Fruit fly (Drosophila melanogaster): ENCODE data around the gene CG2930.

The CG2930 gene

DNA sequence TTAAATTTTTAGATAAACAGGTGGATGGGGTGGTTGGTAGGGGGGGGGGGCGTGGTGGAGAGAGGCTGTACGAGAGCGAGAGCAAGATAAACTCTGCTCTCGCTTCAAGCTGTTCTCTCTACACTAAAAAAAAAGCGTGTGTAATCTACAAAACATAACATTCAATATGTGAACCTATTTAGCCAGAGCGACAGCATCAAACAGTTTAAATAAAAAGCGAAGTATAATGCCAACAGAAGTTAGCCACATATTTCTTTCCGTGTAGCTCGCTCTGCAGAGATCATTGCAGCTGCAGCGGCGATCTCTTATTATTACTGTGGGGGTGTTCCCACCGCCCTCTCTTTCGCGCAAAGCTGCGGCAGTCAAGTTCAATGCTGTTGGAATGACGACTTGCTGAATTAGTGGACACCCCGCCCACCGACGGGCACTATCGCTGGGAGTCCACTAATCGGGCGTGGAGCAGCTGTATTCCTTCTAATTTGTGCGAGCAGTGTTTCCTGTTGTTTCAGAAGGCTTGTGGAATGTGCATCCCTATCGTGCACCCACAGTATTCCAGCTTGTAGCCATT lies at the start of gene CG2930 (continued):
- TF ChIP-seq CG10366 (GFP tag; IDR thresholded peaks at IDR 0.05) (peak; percentile 89), Camta (GFP tag; optimal IDR thresholded peaks at IDR 0.05) (peak; percentile 73), CG10543 (GFP tag; optimal IDR thresholded peaks at IDR 0.05) (no peak), Hr51 (GFP tag; optimal IDR thresholded peaks at IDR 0.05) (peak; percentile 31 to 82), toy (GFP tag; IDR thresholded peaks at IDR 0.05) (0 out of 2 replicates have a peak, but pooled peaks have one; percentile 31), Hand (GFP tag; optimal IDR thresholded peaks at IDR 0.05) (no peak), kni (GFP tag; optimal IDR thresholded peaks at IDR 0.05) (no peak), CG11398 (GFP tag; optimal IDR thresholded peaks at IDR 0.05) (no peak), stc (GFP tag; IDR thresholded peaks at IDR 0.05) (peak; percentile 89), jing (GFP tag; optimal IDR thresholded peaks at IDR 0.05) (peak; percentile 86), CG14050 (GFP tag; IDR thresholded peaks at IDR 0.05) (peak; percentile 89), CG11723 (GFP tag; optimal IDR thresholded peaks at IDR 0.05) (peak; percentile 70), H2.0 (GFP tag; IDR thresholded peaks at IDR 0.05) (peak; percentile 87), CG9215 (GFP tag; IDR thresholded peaks at IDR 0.05) (peak; percentile 63), fd96Cb (tag; optimal IDR thresholded peaks at IDR 0.05) (peak; percentile 88), dysf (GFP tag; IDR thresholded peaks at IDR 0.05) (peak; percentile 92), CG9876 (GFP tag; optimal IDR thresholded peaks at IDR 0.05) (peak; percentile 64), GATAe (GFP tag; conservative IDR thresholded peaks at IDR 0.05) (no peak), chinmo (GFP tag; IDR thresholded peaks at IDR 0.05; ENCODE audit: partially characterized antibody) (no peak), croc (GFP tag; conservative IDR thresholded peaks at IDR 0.05) (peak; percentile 85), CG31441 (GFP tag; IDR thresholded peaks at IDR 0.05) (peak; percentile 85), ken (GFP tag; IDR thresholded peaks at IDR 0.05) (peak; percentile 90), hbn (GFP tag; IDR thresholded peaks at IDR 0.05; ENCODE audit: partially characterized antibody) (no peak), CG17361 (GFP tag; IDR thresholded peaks at IDR 0.05) (peak; percentile 82), Scr (GFP tag; IDR thresholded peaks at IDR 0.05; ENCODE audit: partially characterized antibody) (no peak), ase (GFP tag; IDR thresholded peaks at IDR 0.05) (peak; percentile 89), trh (GFP tag; optimal IDR thresholded peaks at IDR 0.05) (peak; percentile 54), schlank (tag; optimal IDR thresholded peaks at IDR 0.05) (peak; percentile 16), Bgb (GFP tag; IDR thresholded peaks at IDR 0.05; ENCODE audit: partially characterized antibody) (no peak), CG31365 (tag; optimal IDR thresholded peaks at IDR 0.05) (peak; percentile 55), CG17802 (tag; optimal IDR thresholded peaks at IDR 0.05) (peak; percentile 80), NC2β (GFP tag; optimal IDR thresholded peaks at IDR 0.05) (peak; percentile 82), ftz-f1 (GFP tag; optimal IDR thresholded peaks at IDR 0.05) (no peak), CG12659 (GFP tag; optimal IDR thresholded peaks at IDR 0.05) (peak; percentile 74), CG8944 (GFP tag; optimal IDR thresholded peaks at IDR 0.05) (peak; percentile 83), B-H2 (GFP tag; optimal IDR thresholded peaks at IDR 0.05) (no peak), ara (GFP tag; IDR thresholded peaks at IDR 0.05) (peak; percentile 93), MTF-1 (GFP tag; optimal IDR thresholded peaks at IDR 0.05; ENCODE audit: borderline replicate concordance) (peak; percentile 74), CG2129 (GFP tag; IDR thresholded peaks at IDR 0.05; ENCODE audit: partially characterized antibody) (no peak), Dp (GFP tag; optimal IDR thresholded peaks at IDR 0.05) (no peak), CG3065 (GFP tag; optimal IDR thresholded peaks at IDR 0.05) (peak; percentile 75), Dad (GFP tag; optimal IDR thresholded peaks at IDR 0.05) (peak; percentile 65), fru (optimal IDR thresholded peaks at IDR 0.05) (no peak), CTCF (GFP tag; optimal IDR thresholded peaks at IDR 0.05) (peak; percentile 52), Ets65A (GFP tag) (peak; percentile 96), ssp (GFP tag; IDR thresholded peaks at IDR 0.05) (peak; percentile 81), Jarid2 (GFP tag; optimal IDR thresholded peaks at IDR 0.05) (peak; percentile 61), gfzf (GFP tag; optimal IDR thresholded peaks at IDR 0.05) (no peak), Sin3A (optimal IDR thresholded peaks at IDR 0.05) (no peak), lola (GFP tag; optimal IDR thresholded peaks at IDR 0.05) (peak in 1 of 3 experiments; percentile 77), Deaf1 (tag; optimal IDR thresholded peaks at IDR 0.05) (peak; percentile 22)

All from whole organism, embryonic.